Fruit fly (Drosophila melanogaster): Measurements from ENCODE around the gene CG31279.

Gene CG31279

DNA sequence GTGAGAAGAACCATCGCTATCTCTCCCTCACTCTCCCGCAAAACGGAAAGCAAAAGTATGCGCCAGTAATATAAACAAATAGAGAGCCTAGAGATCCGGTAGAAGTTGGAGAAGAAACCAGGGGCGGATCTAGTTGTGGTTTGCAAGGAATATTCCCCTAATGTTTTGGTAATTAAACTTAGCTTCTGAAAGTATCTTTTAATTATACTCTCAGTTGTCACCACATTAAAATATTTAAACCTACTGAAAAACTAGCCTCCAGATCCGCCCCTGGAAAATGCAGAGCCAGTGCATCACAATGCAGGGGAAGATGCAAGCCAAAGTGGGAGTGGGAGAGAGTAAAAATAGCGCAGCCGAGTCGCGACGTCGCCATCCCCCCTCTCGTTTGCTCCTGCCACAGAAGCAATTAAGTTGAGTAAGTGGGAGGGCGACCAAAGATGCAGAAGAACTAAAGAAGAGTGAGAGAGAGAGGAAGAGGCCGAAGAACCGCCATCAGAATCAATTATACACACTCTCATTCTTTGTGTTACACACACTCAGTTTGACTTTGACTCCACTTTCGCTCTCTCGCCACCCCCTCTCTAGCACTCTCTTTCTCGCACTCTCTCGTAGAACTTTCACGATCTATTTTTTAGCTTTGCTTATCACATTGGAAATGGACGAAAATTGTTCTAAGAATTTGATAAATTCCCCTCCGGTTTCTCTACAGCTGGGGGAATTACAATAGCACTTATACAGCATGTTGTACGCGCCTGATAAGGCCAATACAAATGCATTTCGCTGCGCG is 18.9 kb downstream of the CG31279 start (continued):
- TF ChIP-seq zf30C (GFP tag; optimal IDR thresholded peaks at IDR 0.05) (no peak), peb (GFP tag; IDR thresholded peaks at IDR 0.05) (peak; percentile 96), Dip3 (GFP tag; optimal IDR thresholded peaks at IDR 0.05) (peak; percentile 78), ham (GFP tag; IDR thresholded peaks at IDR 0.05) (0 out of 2 replicates have a peak, but pooled peaks have one; percentile 43), CG7372 (GFP tag; IDR thresholded peaks at IDR 0.05) (peak; percentile 88), Hr39 (optimal IDR thresholded peaks at IDR 0.05) (no peak), salm (tag; optimal IDR thresholded peaks at IDR 0.05) (peak; percentile 85), CG14667 (GFP tag; IDR thresholded peaks at IDR 0.05) (peak; percentile 95), wor (GFP tag; IDR thresholded peaks at IDR 0.05) (peak; percentile 94), kni (GFP tag; optimal IDR thresholded peaks at IDR 0.05) (peak; percentile 93), klu (GFP tag; IDR thresholded peaks at IDR 0.05) (peak; percentile 77), lbe (GFP tag; optimal IDR thresholded peaks at IDR 0.05) (no peak), Taf1 (GFP tag; IDR thresholded peaks at IDR 0.05) (peak; percentile 74), CG4404 (GFP tag; IDR thresholded peaks at IDR 0.05) (peak; percentile 95), GATAe (GFP tag; conservative IDR thresholded peaks at IDR 0.05) (peak; percentile 46), CG9797 (GFP tag; optimal IDR thresholded peaks at IDR 0.05) (peak; percentile 44), lilli (GFP tag; optimal IDR thresholded peaks at IDR 0.05) (peak; percentile 89), Ssrp (tag; optimal IDR thresholded peaks at IDR 0.05) (peak; percentile 97), CG12391 (tag; optimal IDR thresholded peaks at IDR 0.05) (peak; percentile 92), h (optimal IDR thresholded peaks at IDR 0.05) (no peak), row (GFP tag; IDR thresholded peaks at IDR 0.05) (peak; percentile 93), sens-2 (GFP tag; IDR thresholded peaks at IDR 0.05) (peak; percentile 96), HLHmδ (GFP tag; optimal IDR thresholded peaks at IDR 0.05) (no peak), CG4854 (GFP tag; optimal IDR thresholded peaks at IDR 0.05) (peak; percentile 78), Vsx1 (GFP tag; optimal IDR thresholded peaks at IDR 0.05) (peak; percentile 26), CG1603 (tag; optimal IDR thresholded peaks at IDR 0.05) (peak; percentile 97), CG32767 (GFP tag; IDR thresholded peaks at IDR 0.05) (peak; percentile 88), Pdp1 (GFP tag; optimal IDR thresholded peaks at IDR 0.05) (peak; percentile 91 to 95), CG12236 (GFP tag; optimal IDR thresholded peaks at IDR 0.05) (peak; percentile 83), tin (GFP tag; optimal IDR thresholded peaks at IDR 0.05) (peak; percentile 96), Hand (GFP tag; optimal IDR thresholded peaks at IDR 0.05) (no peak), crol (GFP tag; IDR thresholded peaks at IDR 0.05) (peak; percentile 90), CG10274 (GFP tag; optimal IDR thresholded peaks at IDR 0.05) (peak; percentile 83), CG14014 (GFP tag; IDR thresholded peaks at IDR 0.05) (peak; percentile 89), unpg (GFP tag; optimal IDR thresholded peaks at IDR 0.05) (peak; percentile 97), ac (GFP tag; optimal IDR thresholded peaks at IDR 0.05) (peak; percentile 86), cwo (GFP tag; optimal IDR thresholded peaks at IDR 0.05) (peak; percentile 73), CG32772 (GFP tag; IDR thresholded peaks at IDR 0.05) (peak; percentile 98), schlank (tag; optimal IDR thresholded peaks at IDR 0.05) (peak; percentile 71), pan (optimal IDR thresholded peaks at IDR 0.05) (no peak), pan (GFP tag; optimal IDR thresholded peaks at IDR 0.05 in 1 of 2, IDR thresholded peaks at IDR 0.05 in 1 of 2) (peak in 1 of 2 experiments; percentile 92), tll (GFP tag; optimal IDR thresholded peaks at IDR 0.05) (no peak), CG15073 (GFP tag; optimal IDR thresholded peaks at IDR 0.05) (peak; percentile 65), ttk (GFP tag; IDR thresholded peaks at IDR 0.05) (peak; percentile 96), CG16779 (GFP tag; IDR thresholded peaks at IDR 0.05) (peak; percentile 84), CG3726 (GFP tag; IDR thresholded peaks at IDR 0.05) (peak; percentile 92; the same call in 2 of the 3 replicates), bowl (GFP tag; IDR thresholded peaks at IDR 0.05) (peak; percentile 75), CG8478 (optimal IDR thresholded peaks at IDR 0.05) (no peak), run (tag; optimal IDR thresholded peaks at IDR 0.05) (peak; percentile 77), eve (GFP tag; optimal IDR thresholded peaks at IDR 0.05) (no peak), MESR4 (GFP tag; optimal IDR thresholded peaks at IDR 0.05) (peak; percentile 19)

Data from whole organism, embryonic.